Worm (Caenorhabditis elegans) whole organism, young adult: ENCODE results near the gene fbxa-112.

Experiments
- B0035.1 ChIP-seq: sonication (generic microtip); optimal IDR thresholded peaks from 2 replicates; lab custom pipeline; 2016; ENCODE audit warnings: missing genetic modification characterization, mild to moderate bottlenecking, missing compliant biosample characterization, missing genotype, missing genetic modification reagents
- C17E4.6 ChIP-seq: fragments of 200-800 bp; sonication (Bioruptor generic); IDR thresholded peaks from 2 replicates; pipeline ENCODE4 v1.3.6; 2022; ENCODE audit warnings: missing genetic modification reagents, missing genetic modification characterization, missing compliant biosample characterization
- D2030.7 ChIP-seq: fragments of 200-800 bp; sonication (Bioruptor generic); IDR thresholded peaks from 2 replicates; pipeline ENCODE4 v1.3.6; 2022; ENCODE audit warnings: missing genetic modification reagents, missing genetic modification characterization, missing compliant biosample characterization
- F55B11.4 ChIP-seq: sonication (generic microtip); optimal IDR thresholded peaks from 2 replicates; lab custom pipeline; 2016; ENCODE audit warnings: missing compliant biosample characterization, missing genetic modification characterization, borderline replicate concordance; ENCODE audit not compliant: insufficient read depth
- F57C9.4 ChIP-seq: sonication (generic microtip); optimal IDR thresholded peaks from 2 replicates; lab custom pipeline; 2017; ENCODE audit warnings: mild to moderate bottlenecking, missing genetic modification characterization, missing compliant biosample characterization
- K11D2.4 ChIP-seq: fragments of 200-800 bp; sonication (Bioruptor generic); IDR thresholded peaks from 2 replicates; pipeline ENCODE4 v1.3.6; 2022; ENCODE audit warnings: missing genetic modification reagents, missing genetic modification characterization, missing compliant biosample characterization
- ZK185.1 ChIP-seq: sonication (generic microtip); optimal IDR thresholded peaks from 2 replicates; lab custom pipeline; 2016; ENCODE audit warnings: mild to moderate bottlenecking, missing genetic modification characterization, missing compliant biosample characterization; ENCODE audit not compliant: poor library complexity, severe bottlenecking
- ama-1 ChIP-seq, 3 experiments: fragments of 150-350 bp in 1 of 3; sonication (generic microtip) in 2 of 3; optimal IDR thresholded peaks; 2 replicates each; lab custom pipeline; 2014 to 2018; ENCODE audit warnings: missing biosample characterization in 2 of 3, missing genetic modification characterization in 2 of 3, missing genetic modification reagents in 2 of 3
- aptf-3 ChIP-seq: fragments of 200-800 bp; sonication (Bioruptor generic); IDR thresholded peaks from 2 replicates; pipeline ENCODE4 v1.3.6; 2022; ENCODE audit warnings: missing genetic modification characterization, missing compliant biosample characterization
- atf-7 ChIP-seq: sonication (generic microtip); optimal IDR thresholded peaks from 2 replicates; lab custom pipeline; 2017; ENCODE audit warnings: mild to moderate bottlenecking, missing genetic modification characterization, missing compliant biosample characterization
- attf-3 ChIP-seq: fragments of 200-800 bp; sonication (Bioruptor generic); conservative IDR thresholded peaks from 2 replicates; pipeline ENCODE4 v1.3.6; 2022; ENCODE audit warnings: missing genetic modification reagents, missing genetic modification characterization, missing compliant biosample characterization
- bed-1 ChIP-seq: fragments of 200-800 bp; sonication (Bioruptor generic); IDR thresholded peaks from 2 replicates; pipeline ENCODE4 v1.3.6; 2022; ENCODE audit warnings: missing genetic modification reagents, missing genetic modification characterization, missing compliant biosample characterization
- cebp-2 ChIP-seq: fragments of 200-800 bp; sonication (Bioruptor generic); IDR thresholded peaks from 2 replicates; pipeline ENCODE4 v1.3.6; 2022; ENCODE audit warnings: missing genetic modification characterization, missing compliant biosample characterization
- chd-7 ChIP-seq: sonication (generic microtip); optimal IDR thresholded peaks from 2 replicates; lab custom pipeline; 2016; ENCODE audit warnings: mild to moderate bottlenecking, missing genetic modification characterization, moderate library complexity, missing compliant biosample characterization
- die-1 ChIP-seq: sonication (generic microtip); optimal IDR thresholded peaks from 2 replicates; lab custom pipeline; 2016; ENCODE audit warnings: missing genotype, mild to moderate bottlenecking, missing genetic modification characterization, missing compliant biosample characterization
- dpl-1 ChIP-seq: fragments of 150-350 bp; optimal IDR thresholded peaks from 2 replicates; lab custom pipeline; 2014; ENCODE audit warnings: missing biosample characterization, missing genetic modification reagents, missing genetic modification characterization
- egl-18 ChIP-seq: fragments of 200-800 bp; sonication (Bioruptor generic); IDR thresholded peaks from 2 replicates; pipeline ENCODE4 v1.3.6; 2022; ENCODE audit warnings: missing genetic modification reagents, missing genetic modification characterization, missing compliant biosample characterization
- fkh-3 ChIP-seq: sonication (generic microtip); optimal IDR thresholded peaks from 2 replicates; lab custom pipeline; 2016; ENCODE audit warnings: mild to moderate bottlenecking, missing genetic modification characterization, missing compliant biosample characterization
- him-1 ChIP-seq: sonication (generic microtip); optimal IDR thresholded peaks from 2 replicates; lab custom pipeline; 2016; ENCODE audit warnings: missing genotype, missing genetic modification reagents, missing genetic modification characterization, missing compliant biosample characterization
- hlh-12 ChIP-seq: sonication (generic microtip); optimal IDR thresholded peaks from 2 replicates; lab custom pipeline; 2016; ENCODE audit warnings: missing genetic modification characterization, missing compliant biosample characterization
- hmg-1.2 ChIP-seq: fragments of 200-800 bp; sonication (Bioruptor generic); IDR thresholded peaks from 2 replicates; pipeline ENCODE4 v1.3.6; 2022; ENCODE audit warnings: missing genetic modification reagents, missing genetic modification characterization, missing compliant biosample characterization
- let-607 ChIP-seq, 2 experiments: fragments of 200-800 bp in 1 of 2; sonication (Bioruptor generic) in 1 of 2; sonication (generic microtip) in 1 of 2; optimal IDR thresholded peaks; 2 replicates each; lab custom pipeline; 2016 to 2018; ENCODE audit warnings: mild to moderate bottlenecking in 2 of 2, missing compliant biosample characterization in 2 of 2, missing genetic modification characterization in 2 of 2, moderate library complexity in 2 of 2, missing genotype in 1 of 2
- lin-35 ChIP-seq, 3 experiments: fragments of 150-350 bp in 2 of 3; sonication (generic microtip) in 1 of 3; optimal IDR thresholded peaks; 2 replicates each; lab custom pipeline; 2014 to 2018; ENCODE audit warnings: missing biosample characterization in 3 of 3, missing genetic modification characterization in 3 of 3, missing genetic modification reagents in 3 of 3
- nhr-120 ChIP-seq: fragments of 200-800 bp; sonication (Bioruptor generic); IDR thresholded peaks from 2 replicates; pipeline ENCODE4 v1.3.6; 2022; ENCODE audit warnings: missing genetic modification characterization, missing compliant biosample characterization
- nhr-80 ChIP-seq: sonication (generic microtip); optimal IDR thresholded peaks from 2 replicates; lab custom pipeline; 2016; ENCODE audit warnings: missing genetic modification characterization, missing compliant biosample characterization
- nhr-90 ChIP-seq: sonication (generic microtip); optimal IDR thresholded peaks from 2 replicates; lab custom pipeline; 2016; ENCODE audit warnings: missing genotype, mild to moderate bottlenecking, missing genetic modification characterization, missing compliant biosample characterization
- rec-8 ChIP-seq, 2 experiments: sonication (generic microtip); optimal IDR thresholded peaks; 2 replicates each; lab custom pipeline; 2016; ENCODE audit warnings: mild to moderate bottlenecking in 2 of 2, missing genetic modification characterization in 2 of 2, missing genetic modification reagents in 2 of 2, missing genotype in 2 of 2, missing biosample characterization in 1 of 2, missing compliant biosample characterization in 1 of 2, moderate library complexity in 1 of 2
- repo-1 ChIP-seq: sonication (generic microtip); optimal IDR thresholded peaks from 2 replicates; lab custom pipeline; 2017; ENCODE audit warnings: mild to moderate bottlenecking, missing genetic modification characterization, missing compliant biosample characterization
- rpc-1 ChIP-seq, 2 experiments: fragments of 150-350 bp in 1 of 2; sonication (generic microtip) in 1 of 2; optimal IDR thresholded peaks; 2 replicates each; lab custom pipeline; 2014 to 2018; ENCODE audit warnings: missing biosample characterization in 1 of 2, missing genetic modification characterization in 1 of 2, missing genetic modification reagents in 1 of 2, missing genotype in 1 of 2
- sea-2 ChIP-seq: fragments of 200-800 bp; sonication (Bioruptor generic); IDR thresholded peaks from 2 replicates; pipeline ENCODE4 v1.3.6; 2022; ENCODE audit warnings: missing genetic modification characterization, missing compliant biosample characterization
- snpc-1.1 ChIP-seq: sonication (generic microtip); optimal IDR thresholded peaks from 2 replicates; lab custom pipeline; 2017; ENCODE audit warnings: missing genetic modification characterization, mild to moderate bottlenecking, missing compliant biosample characterization, antibody characterized with exemption, moderate library complexity, missing genotype, missing genetic modification reagents; ENCODE audit not compliant: insufficient read depth
- snpc-3.4 ChIP-seq: sonication (generic microtip); optimal IDR thresholded peaks from 2 replicates; lab custom pipeline; 2017; ENCODE audit warnings: missing genetic modification characterization, mild to moderate bottlenecking, missing compliant biosample characterization, antibody characterized with exemption, moderate library complexity, missing genotype, missing genetic modification reagents
- snpc-4 ChIP-seq, 5 experiments: fragments of 150-350 bp in 1 of 5; sonication (generic microtip) in 4 of 5; optimal IDR thresholded peaks; 2 replicates each; lab custom pipeline; 2014 to 2018; ENCODE audit warnings: missing genetic modification characterization in 5 of 5, missing biosample characterization in 3 of 5, antibody characterized with exemption in 2 of 5, mild to moderate bottlenecking in 2 of 5, missing compliant biosample characterization in 2 of 5, missing genotype in 2 of 5, moderate library complexity in 2 of 5, missing genetic modification reagents in 1 of 5
- somi-1 ChIP-seq: fragments of 200-800 bp; sonication (Bioruptor generic); optimal IDR thresholded peaks from 2 replicates; lab custom pipeline; 2018; ENCODE audit warnings: mild to moderate bottlenecking, missing genetic modification characterization, missing compliant biosample characterization
- tbx-9 ChIP-seq: sonication (generic microtip); optimal IDR thresholded peaks from 2 replicates; lab custom pipeline; 2016; ENCODE audit warnings: borderline replicate concordance, missing genetic modification characterization, inconsistent platforms, missing compliant biosample characterization
- unc-130 ChIP-seq: sonication (generic microtip); optimal IDR thresholded peaks from 2 replicates; lab custom pipeline; 2016; ENCODE audit warnings: missing genetic modification reagents, missing genetic modification characterization, missing compliant biosample characterization
- ztf-18 ChIP-seq: sonication (generic microtip); optimal IDR thresholded peaks from 2 replicates; lab custom pipeline; 2016; ENCODE audit warnings: missing genotype, mild to moderate bottlenecking, missing genetic modification characterization, missing compliant biosample characterization
- ztf-6 ChIP-seq: fragments of 200-800 bp; sonication (Bioruptor generic); IDR thresholded peaks from 2 replicates; pipeline ENCODE4 v1.3.6; 2022; ENCODE audit warnings: missing genetic modification reagents, missing genetic modification characterization, missing compliant biosample characterization

Gene fbxa-112

ce11 chrV:16916079-16916478 is 31.8 kb downstream of the fbxa-112 start, which contains the start of gene F09C6.10 (continued):
- no peak for TF ChIP-seq snpc-4 (GFP tag; optimal IDR thresholded peaks at IDR 0.05; lab: Kevin White, UChicago)
- no peak for TF ChIP-seq snpc-4 (tag; optimal IDR thresholded peaks at IDR 0.05; lab: Kevin White, UChicago)

ce11 chrV:16911934-16912333 is 36.0 kb downstream of the fbxa-112 start, which contains the start of gene nhr-116:
TSS of gene nhr-116 (plus strand) at chrV:16912234.
- no peak for TF ChIP-seq rec-8 (tag; optimal IDR thresholded peaks at IDR 0.05; lab: Kevin White, UChicago)
- TF ChIP-seq die-1 (tag; lab: Kevin White, UChicago), result no peak
- no peak for TF ChIP-seq nhr-120 (GFP tag; lab: Robert Waterston, UW)
- TF ChIP-seq rpc-1 (optimal IDR thresholded peaks at IDR 0.05; lab: Kevin White, UChicago), result no peak
- TF ChIP-seq rpc-1 (tag; optimal IDR thresholded peaks at IDR 0.05; lab: Kevin White, UChicago), result no peak
- no peak for TF ChIP-seq sea-2 (GFP tag; lab: Robert Waterston, UW)
- TF ChIP-seq ztf-18, result no peak
- TF ChIP-seq snpc-4 (GFP tag; optimal IDR thresholded peaks at IDR 0.05; lab: Kevin White, UChicago), result no peak
- TF ChIP-seq snpc-4 (tag; optimal IDR thresholded peaks at IDR 0.05; lab: Kevin White, UChicago), result no peak
- TF ChIP-seq attf-3 (GFP tag; lab: Robert Waterston, UW), result no peak
- no peak for TF ChIP-seq hlh-12 (tag; lab: Kevin White, UChicago)
- no peak for TF ChIP-seq repo-1 (tag; lab: Kevin White, UChicago)
- no peak for TF ChIP-seq ZK185.1
- no peak for TF ChIP-seq him-1 (tag; lab: Kevin White, UChicago)

ce11 chrV:16911294-16911693 is 36.6 kb downstream of the fbxa-112 start:
- TF ChIP-seq K11D2.4 (no peak), nhr-80 (tag; lab: Kevin White, UChicago) (peak; percentile 36), F57C9.4 (tag; lab: Kevin White, UChicago) (no peak)
- TF ChIP-seq, all 124 proteins: peak for 1

- TF ChIP-seq hmg-1.2 (GFP tag; lab: Robert Waterston, UW) (peak; percentile 12; the same call in 1 of the 2 replicates), unc-130 (GFP tag; lab: Kevin White, UChicago) (no peak)
These were observed 37.0 kb downstream of the fbxa-112 start for ce11 chrV:16910864-16911263.

ce11 chrV:16909871-16910270 is 38.0 kb downstream of the fbxa-112 start, which contains the start of gene F09C6.16:
TSS of gene F09C6.16 (minus strand) at chrV:16909971.
- TF ChIP-seq atf-7 (tag; lab: Kevin White, UChicago), result no peak
- no peak for TF ChIP-seq somi-1
- no peak for TF ChIP-seq aptf-3 (GFP tag; lab: Robert Waterston, UW)
- no peak for TF ChIP-seq ztf-6
- no peak for TF ChIP-seq let-607 (tag; optimal IDR thresholded peaks at IDR 0.05; lab: Kevin White, UChicago)
- no peak for TF ChIP-seq ama-1 (optimal IDR thresholded peaks at IDR 0.05; lab: Kevin White, UChicago)
- no peak for TF ChIP-seq ama-1 (GFP tag; optimal IDR thresholded peaks at IDR 0.05; lab: Kevin White, UChicago)
- no peak for TF ChIP-seq fkh-3 (tag; lab: Kevin White, UChicago)
- TF ChIP-seq B0035.1 (tag; lab: Kevin White, UChicago), result no peak
- TF ChIP-seq dpl-1 (GFP tag; lab: Kevin White, UChicago), result no peak

- TF ChIP-seq somi-1 (no peak), hlh-12 (tag; lab: Kevin White, UChicago) (no peak), F55B11.4 (tag; lab: Kevin White, UChicago) (no peak), egl-18 (no peak), die-1 (tag; lab: Kevin White, UChicago) (no peak), cebp-2 (GFP tag; lab: Robert Waterston, UW) (no peak), D2030.7 (no peak), C17E4.6 (GFP tag; lab: Robert Waterston, UW) (no peak), chd-7 (tag; lab: Kevin White, UChicago) (no peak), snpc-1.1 (no peak), K11D2.4 (no peak), lin-35 (GFP tag; optimal IDR thresholded peaks at IDR 0.05; lab: Kevin White, UChicago) (no peak), nhr-90 (no peak), tbx-9 (no peak), bed-1 (GFP tag; lab: Robert Waterston, UW) (no peak), snpc-3.4 (tag; lab: Kevin White, UChicago) (no peak), hmg-1.2 (GFP tag; lab: Robert Waterston, UW) (no peak)
These were observed 43.3 kb downstream of the fbxa-112 start, which contains the start of gene nhr-262 for ce11 chrV:16904612-16905011. TSS of gene nhr-262 (plus strand) at chrV:16904912.
